Fruit fly (Drosophila melanogaster) whole organism, adult: ENCODE results near the gene mxc.

Experiments used
- CG1620 ChIP-seq: fragments of 200-800 bp; sonication (Bioruptor generic); optimal IDR thresholded peaks from 2 replicates; lab custom pipeline; 2016; ENCODE audit warnings: missing biosample characterization, missing genetic modification characterization
- bab1 ChIP-seq: fragments of 200-800 bp; sonication (Bioruptor generic); optimal IDR thresholded peaks from 3 replicates; lab custom pipeline; 2019; ENCODE audit warnings: missing biosample characterization, mild to moderate bottlenecking, missing genetic modification characterization, moderate library complexity
- kay ChIP-seq: fragments of 200-800 bp; sonication (Bioruptor generic); peaks from one replicate; lab custom pipeline; 2016; ENCODE audit warnings: missing biosample characterization, missing genetic modification characterization, borderline replicate concordance
- pad ChIP-seq: fragments of 200-800 bp; sonication (Bioruptor generic); optimal IDR thresholded peaks from 3 replicates; lab custom pipeline; 2017; ENCODE audit warnings: missing biosample characterization, missing genetic modification characterization, mild to moderate bottlenecking, moderate library complexity, missing genetic modification reagents

- TF ChIP-seq bab1 (GFP tag; lab: Kevin White, UChicago), result no peak
- TF ChIP-seq kay (GFP tag; lab: Kevin White, UChicago), result no peak
- TF ChIP-seq CG1620 (GFP tag; lab: Kevin White, UChicago), result no peak
- no peak for TF ChIP-seq pad (GFP tag; lab: Kevin White, UChicago)
Measured at dm6 chrX:9255964-9256520, 12.8 kb upstream of the mxc start, which contains the start of gene ric8a.
